Fruit fly (Drosophila melanogaster) whole organism, embryonic: ENCODE results near the gene CG6006.

Experiments
- B-H2 ChIP-seq: fragments of 200-800 bp; sonication (Bioruptor generic); optimal IDR thresholded peaks from 2 replicates; lab custom pipeline; 2018; ENCODE audit warnings: missing biosample characterization, mild to moderate bottlenecking, missing genetic modification characterization
- C15 ChIP-seq: fragments of 200-800 bp; sonication (Bioruptor generic); IDR thresholded peaks from 3 replicates; pipeline ENCODE4 v1.3.6; 2022; ENCODE audit warnings: missing biosample characterization, missing genetic modification characterization
- CG11247 ChIP-seq: fragments of 200-800 bp; sonication (Bioruptor generic); IDR thresholded peaks from 2 replicates; pipeline ENCODE4 v1.3.6; 2022; ENCODE audit warnings: missing biosample characterization, missing genetic modification characterization
- CG11398 ChIP-seq: fragments of 200-800 bp; sonication (Bioruptor generic); optimal IDR thresholded peaks from 2 replicates; lab custom pipeline; 2016; ENCODE audit warnings: missing biosample characterization, missing genetic modification characterization
- CG12942 ChIP-seq: fragments of 200-800 bp; sonication (Bioruptor generic); optimal IDR thresholded peaks from 3 replicates; lab custom pipeline; 2016; ENCODE audit warnings: missing biosample characterization, missing genetic modification characterization
- CG13296 ChIP-seq: fragments of 200-800 bp; sonication (Bioruptor generic); optimal IDR thresholded peaks from 3 replicates; lab custom pipeline; 2018; ENCODE audit warnings: missing biosample characterization, mild to moderate bottlenecking, missing genetic modification characterization
- CG13624 ChIP-seq: fragments of 200-800 bp; sonication (Bioruptor generic); optimal IDR thresholded peaks from 2 replicates; lab custom pipeline; 2016; ENCODE audit warnings: missing biosample characterization, missing genetic modification characterization
- CG1529 ChIP-seq: fragments of 200-800 bp; sonication (Bioruptor generic); optimal IDR thresholded peaks from 3 replicates; lab custom pipeline; 2018; ENCODE audit warnings: missing biosample characterization, missing genetic modification characterization
- CG17912 ChIP-seq: fragments of 200-800 bp; sonication (Bioruptor generic); optimal IDR thresholded peaks from 2 replicates; lab custom pipeline; 2018; ENCODE audit warnings: missing biosample characterization, mild to moderate bottlenecking, missing genetic modification characterization
- CG18599 ChIP-seq: fragments of 200-800 bp; sonication (Bioruptor generic); optimal IDR thresholded peaks from 3 replicates; lab custom pipeline; 2017; ENCODE audit warnings: missing biosample characterization, missing genetic modification characterization, mild to moderate bottlenecking, moderate library complexity, missing genetic modification reagents
- CG31365 ChIP-seq: fragments of 200-800 bp; sonication (Bioruptor generic); optimal IDR thresholded peaks from 2 replicates; lab custom pipeline; 2018; ENCODE audit warnings: missing biosample characterization, mild to moderate bottlenecking, missing genetic modification characterization
- CG33557 ChIP-seq: fragments of 200-800 bp; sonication (Bioruptor generic); optimal IDR thresholded peaks from 2 replicates; lab custom pipeline; 2019; ENCODE audit warnings: missing biosample characterization, mild to moderate bottlenecking, missing genetic modification characterization, moderate library complexity
- CG6791 ChIP-seq: fragments of 200-800 bp; sonication (Bioruptor generic); IDR thresholded peaks from 3 replicates; pipeline ENCODE4 v1.3.6; 2022; ENCODE audit warnings: missing biosample characterization, missing genetic modification characterization; ENCODE audit not compliant: partially characterized antibody
- D ChIP-seq, 2 experiments: fragments of 200-800 bp in 1 of 2; fragments of >200 bp in 1 of 2; sonication (Bioruptor generic) in 1 of 2; optimal IDR thresholded peaks; 2 replicates in 1 of 2; 3 replicates in 1 of 2; lab custom pipeline; 2017; ENCODE audit warnings: mild to moderate bottlenecking in 1 of 2, missing biosample characterization in 1 of 2, missing genetic modification characterization in 1 of 2, missing genetic modification reagents in 1 of 2
- Doc3 ChIP-seq: fragments of 200-800 bp; sonication (Bioruptor generic); IDR thresholded peaks from 3 replicates; pipeline ENCODE4 v1.3.6; 2022; ENCODE audit warnings: missing biosample characterization, missing genetic modification characterization; ENCODE audit not compliant: partially characterized antibody
- Dref ChIP-seq: fragments of 200-800 bp; sonication (Bioruptor generic); IDR thresholded peaks from 2 replicates; pipeline ENCODE4 v1.3.6; 2022; ENCODE audit warnings: missing biosample characterization, missing genetic modification characterization
- Drgx ChIP-seq: fragments of 200-800 bp; sonication (Bioruptor generic); IDR thresholded peaks from 2 replicates; pipeline ENCODE4 v1.3.6; 2022; ENCODE audit warnings: missing biosample characterization, missing genetic modification characterization
- E2f1 ChIP-seq: fragments of 200-800 bp; sonication (Bioruptor generic); IDR thresholded peaks from 2 replicates; pipeline ENCODE4 v1.3.6; 2022; ENCODE audit warnings: missing biosample characterization, missing genetic modification characterization
- Fer2 ChIP-seq: fragments of 200-800 bp; sonication (Bioruptor generic); optimal IDR thresholded peaks from 2 replicates; lab custom pipeline; 2018; ENCODE audit warnings: missing biosample characterization, mild to moderate bottlenecking, missing genetic modification characterization, moderate library complexity
- HLH3B ChIP-seq: fragments of 200-800 bp; sonication (Bioruptor generic); IDR thresholded peaks from 2 replicates; pipeline ENCODE4 v1.3.6; 2022; ENCODE audit warnings: missing biosample characterization, missing genetic modification characterization
- Hand ChIP-seq: fragments of 200-800 bp; sonication (Bioruptor generic); optimal IDR thresholded peaks from 2 replicates; lab custom pipeline; 2017; ENCODE audit warnings: mild to moderate bottlenecking, missing biosample characterization, missing genetic modification reagents, missing genetic modification characterization
- Hr78 ChIP-seq, 2 experiments: fragments of 200-800 bp in 1 of 2; fragments of >200 bp in 1 of 2; sonication (Bioruptor generic) in 1 of 2; optimal IDR thresholded peaks; 2 replicates each; lab custom pipeline; 2017 to 2019; ENCODE audit warnings: missing biosample characterization in 2 of 2, missing genetic modification characterization in 2 of 2, mild to moderate bottlenecking in 1 of 2, moderate library complexity in 1 of 2
- Mrtf ChIP-seq: fragments of 200-800 bp; sonication (Bioruptor generic); IDR thresholded peaks from 3 replicates; pipeline ENCODE4 v1.3.6; 2022; ENCODE audit warnings: missing biosample characterization, missing genetic modification characterization
- NFAT ChIP-seq: fragments of 200-800 bp; sonication (Bioruptor generic); IDR thresholded peaks from 2 replicates; pipeline ENCODE4 v1.3.6; 2022; ENCODE audit warnings: missing biosample characterization, missing genetic modification characterization
- Pdp1 ChIP-seq, 2 experiments: fragments of 200-800 bp; sonication (Bioruptor generic); optimal IDR thresholded peaks; 3 replicates each; lab custom pipeline; 2016; ENCODE audit warnings: missing biosample characterization in 2 of 2, missing genetic modification characterization in 2 of 2, mild to moderate bottlenecking in 1 of 2, moderate library complexity in 1 of 2
- Poxn ChIP-seq: fragments of 200-800 bp; sonication (Bioruptor generic); IDR thresholded peaks from 2 replicates; pipeline ENCODE4 v1.3.6; 2022; ENCODE audit warnings: missing biosample characterization, missing genetic modification characterization
- Six4 ChIP-seq: fragments of 200-800 bp; sonication (Bioruptor generic); optimal IDR thresholded peaks from 2 replicates; lab custom pipeline; 2016; ENCODE audit warnings: missing biosample characterization, missing genetic modification characterization
- abd-A ChIP-seq: fragments of 200-800 bp; sonication (Bioruptor generic); optimal IDR thresholded peaks from 3 replicates; lab custom pipeline; 2019; ENCODE audit warnings: missing biosample characterization, mild to moderate bottlenecking, missing genetic modification characterization, moderate library complexity
- amos ChIP-seq: fragments of 200-800 bp; sonication (Bioruptor generic); IDR thresholded peaks from 2 replicates; pipeline ENCODE4 v1.3.6; 2022; ENCODE audit warnings: missing biosample characterization, missing genetic modification characterization; ENCODE audit not compliant: partially characterized antibody
- aop ChIP-seq: fragments of 200-800 bp; sonication (Bioruptor generic); IDR thresholded peaks from 2 replicates; pipeline ENCODE4 v1.3.6; 2022; ENCODE audit warnings: missing biosample characterization, missing genetic modification characterization
- ase ChIP-seq: fragments of 200-800 bp; sonication (Bioruptor generic); IDR thresholded peaks from 3 replicates; pipeline ENCODE4 v1.3.6; 2022; ENCODE audit warnings: missing biosample characterization, missing genetic modification characterization
- btn ChIP-seq: fragments of 200-800 bp; sonication (Bioruptor generic); optimal IDR thresholded peaks from 2 replicates; lab custom pipeline; 2016; ENCODE audit warnings: missing biosample characterization, missing genetic modification characterization
- chinmo ChIP-seq: fragments of 200-800 bp; sonication (Bioruptor generic); IDR thresholded peaks from 4 replicates; pipeline ENCODE4 v1.3.6; 2022; ENCODE audit warnings: missing biosample characterization, missing genetic modification characterization; ENCODE audit not compliant: partially characterized antibody
- crol ChIP-seq: fragments of 200-800 bp; sonication (Bioruptor generic); IDR thresholded peaks from 2 replicates; pipeline ENCODE4 v1.3.6; 2022; ENCODE audit warnings: missing biosample characterization, missing genetic modification characterization
- dysf ChIP-seq: fragments of 200-800 bp; sonication (Bioruptor generic); IDR thresholded peaks from 3 replicates; pipeline ENCODE4 v1.3.6; 2022; ENCODE audit warnings: missing biosample characterization, missing genetic modification characterization
- gcm2 ChIP-seq: fragments of 200-800 bp; sonication (Bioruptor generic); optimal IDR thresholded peaks from 2 replicates; lab custom pipeline; 2016; ENCODE audit warnings: missing biosample characterization, missing genetic modification characterization
- grau ChIP-seq: fragments of 200-800 bp; optimal IDR thresholded peaks from 3 replicates; lab custom pipeline; 2019; ENCODE audit warnings: missing biosample characterization, mild to moderate bottlenecking, missing genetic modification characterization, moderate library complexity
- grn ChIP-seq: fragments of 200-800 bp; sonication (Bioruptor generic); optimal IDR thresholded peaks from 3 replicates; lab custom pipeline; 2017; ENCODE audit warnings: missing biosample characterization, missing genetic modification characterization
- gro ChIP-seq: fragments of 200-800 bp; sonication (Bioruptor generic); optimal IDR thresholded peaks from 2 replicates; lab custom pipeline; 2016; ENCODE audit warnings: missing biosample characterization, missing genetic modification characterization
- maf-S ChIP-seq: fragments of 200-800 bp; sonication (Bioruptor generic); optimal IDR thresholded peaks from 2 replicates; lab custom pipeline; 2016; ENCODE audit warnings: missing biosample characterization, missing genetic modification characterization
- oc ChIP-seq: fragments of 200-800 bp; sonication (Bioruptor generic); optimal IDR thresholded peaks from 2 replicates; lab custom pipeline; 2018; ENCODE audit warnings: missing biosample characterization, mild to moderate bottlenecking, missing genetic modification characterization, moderate library complexity
- peb ChIP-seq: fragments of 200-800 bp; sonication (Bioruptor generic); IDR thresholded peaks from 2 replicates; pipeline ENCODE4 v1.3.6; 2022; ENCODE audit warnings: missing biosample characterization, missing genetic modification characterization
- pum ChIP-seq: fragments of 200-800 bp; sonication (Bioruptor generic); optimal IDR thresholded peaks from 2 replicates; lab custom pipeline; 2016; ENCODE audit warnings: missing biosample characterization, missing genetic modification characterization
- run ChIP-seq: fragments of 200-800 bp; sonication (Bioruptor generic); optimal IDR thresholded peaks from 3 replicates; lab custom pipeline; 2018; ENCODE audit warnings: missing biosample characterization, mild to moderate bottlenecking, missing genetic modification characterization
- schlank ChIP-seq: fragments of 200-800 bp; sonication (Bioruptor generic); optimal IDR thresholded peaks from 2 replicates; lab custom pipeline; 2018; ENCODE audit warnings: missing biosample characterization, mild to moderate bottlenecking, missing genetic modification characterization
- seq ChIP-seq: fragments of 200-800 bp; sonication (Bioruptor generic); IDR thresholded peaks from 2 replicates; pipeline ENCODE4 v1.3.6; 2022; ENCODE audit warnings: missing biosample characterization, missing genetic modification characterization
- slbo ChIP-seq: fragments of 200-800 bp; sonication (Bioruptor generic); IDR thresholded peaks from 2 replicates; pipeline ENCODE4 v1.3.6; 2022; ENCODE audit warnings: missing biosample characterization, missing genetic modification characterization
- so ChIP-seq: fragments of 200-800 bp; sonication (Bioruptor generic); IDR thresholded peaks from 3 replicates; pipeline ENCODE4 v1.3.6; 2022; ENCODE audit warnings: missing biosample characterization, missing genetic modification characterization
- zfh1 ChIP-seq: fragments of 200-800 bp; sonication (Bioruptor generic); IDR thresholded peaks from 3 replicates; pipeline ENCODE4 v1.3.6; 2022; ENCODE audit warnings: missing biosample characterization, missing genetic modification characterization
- zfh2 ChIP-seq: fragments of 200-800 bp; sonication (Bioruptor generic); optimal IDR thresholded peaks from 2 replicates; lab custom pipeline; 2016; ENCODE audit warnings: missing biosample characterization, missing genetic modification characterization

The CG6006 gene

DNA sequence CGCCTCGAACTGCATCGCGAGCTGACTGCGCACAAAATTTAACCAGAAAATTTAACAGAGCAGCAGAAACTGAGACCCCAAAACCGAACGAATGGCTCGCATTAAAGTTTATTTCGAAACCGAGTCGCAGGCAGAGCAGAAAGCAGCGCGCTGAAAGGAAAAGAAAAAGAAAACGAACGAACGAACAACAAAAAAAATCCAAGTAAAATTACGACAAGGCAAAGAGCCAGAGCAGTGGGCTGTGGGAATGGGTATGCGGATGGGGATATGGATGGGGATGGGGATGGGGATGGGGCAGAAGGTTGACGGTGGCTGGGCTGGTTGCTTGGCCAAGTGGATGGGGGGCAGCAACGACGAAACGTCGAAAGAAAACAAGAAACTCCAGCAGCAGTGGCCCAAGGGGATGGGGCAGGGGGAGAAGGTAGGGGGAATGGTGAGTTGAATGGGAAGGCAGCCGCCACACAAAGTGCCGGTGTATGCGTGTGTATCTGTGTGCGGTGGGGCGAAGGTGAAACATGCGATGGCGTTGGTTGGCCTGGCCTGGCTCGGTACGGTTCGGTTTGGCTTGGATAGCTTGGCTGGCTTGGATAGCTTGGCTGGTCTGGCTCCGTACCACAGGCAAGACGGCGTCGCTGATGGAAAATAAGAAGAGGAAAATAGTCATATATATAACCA is 53.5 kb downstream of the CG6006 start:
- TF ChIP-seq CG1529 = no peak
- no peak for TF ChIP-seq pum (GFP tag; lab: Kevin White, UChicago)
- peak; percentile 69 for TF ChIP-seq B-H2 (GFP tag; lab: Kevin White, UChicago)
- TF ChIP-seq HLH3B (GFP tag; lab: Robert Waterston, UW) = no peak
- no peak for TF ChIP-seq btn (GFP tag; lab: Kevin White, UChicago)
- peak; percentile 12; the same call in 1 of the 3 replicates for TF ChIP-seq dysf
- no peak for TF ChIP-seq CG33557
- no peak for TF ChIP-seq slbo (GFP tag; lab: Robert Waterston, UW)
- TF ChIP-seq Six4 (GFP tag; lab: Kevin White, UChicago) = no peak
- no peak for TF ChIP-seq grn (GFP tag; lab: Kevin White, UChicago)
- TF ChIP-seq Hr78 (GFP tag; optimal IDR thresholded peaks at IDR 0.05; lab: Kevin White, UChicago) = peak in 1 of 2 experiments; percentile 95
- TF ChIP-seq Fer2 (tag; lab: Kevin White, UChicago) = no peak
- no peak; the same call in 1 of the 2 replicates for TF ChIP-seq amos (GFP tag; lab: Robert Waterston, UW)
- TF ChIP-seq CG31365 (tag; lab: Kevin White, UChicago) = no peak
- TF ChIP-seq oc (tag; lab: Kevin White, UChicago) = no peak
- TF ChIP-seq aop = peak; percentile 46
- no peak for TF ChIP-seq CG11247 (GFP tag; lab: Robert Waterston, UW)
- peak; percentile 97 for TF ChIP-seq abd-A (tag; lab: Kevin White, UChicago)
- TF ChIP-seq peb (GFP tag; lab: Robert Waterston, UW) = no peak
- TF ChIP-seq Drgx (GFP tag; lab: Robert Waterston, UW) = peak; percentile 90
- no peak for TF ChIP-seq NFAT
- no peak for TF ChIP-seq gro (GFP tag; lab: Kevin White, UChicago)
- no peak for TF ChIP-seq CG12942 (GFP tag; lab: Kevin White, UChicago)
- TF ChIP-seq CG18599 = peak; percentile 58
- TF ChIP-seq Poxn (GFP tag; lab: Robert Waterston, UW) = 0 out of 2 replicates have a peak, but pooled peaks have one; percentile 11
- TF ChIP-seq grau = peak; percentile 27
- TF ChIP-seq E2f1 = no peak
- no peak for TF ChIP-seq Pdp1 (GFP tag; optimal IDR thresholded peaks at IDR 0.05; lab: Kevin White, UChicago)
- no peak for TF ChIP-seq CG13624 (GFP tag; lab: Kevin White, UChicago)
- peak; percentile 32 for TF ChIP-seq CG13296
- peak; percentile 92 for TF ChIP-seq chinmo (GFP tag; lab: Robert Waterston, UW)
- peak; percentile 99 for TF ChIP-seq crol
- TF ChIP-seq seq (GFP tag; lab: Robert Waterston, UW) = no peak
- TF ChIP-seq schlank (tag; lab: Kevin White, UChicago) = peak; percentile 1
- TF ChIP-seq Hand (GFP tag; lab: Kevin White, UChicago) = no peak
- no peak for TF ChIP-seq D (optimal IDR thresholded peaks at IDR 0.05; lab: Kevin White, UChicago)
- no peak for TF ChIP-seq D (GFP tag; optimal IDR thresholded peaks at IDR 0.05; lab: Kevin White, UChicago)
- no peak for TF ChIP-seq zfh2
- 0 out of 3 replicates have a peak, but pooled peaks have one; percentile 8 for TF ChIP-seq Mrtf
- no peak for TF ChIP-seq gcm2 (GFP tag; lab: Kevin White, UChicago)
- no peak for TF ChIP-seq CG11398 (GFP tag; lab: Kevin White, UChicago)
- no peak for TF ChIP-seq maf-S
- no peak for TF ChIP-seq CG6791 (GFP tag; lab: Robert Waterston, UW)
- TF ChIP-seq Dref (GFP tag; lab: Robert Waterston, UW) = no peak; the same call in 1 of the 2 replicates
- TF ChIP-seq run (tag; lab: Kevin White, UChicago) = no peak
- TF ChIP-seq ase (GFP tag; lab: Robert Waterston, UW) = peak; percentile 49; the same call in 1 of the 3 replicates
- TF ChIP-seq C15 = no peak
- TF ChIP-seq zfh1 (GFP tag; lab: Robert Waterston, UW) = no peak
- no peak for TF ChIP-seq so (GFP tag; lab: Robert Waterston, UW)
- no peak for TF ChIP-seq CG17912 (GFP tag; lab: Kevin White, UChicago)
- no peak for TF ChIP-seq Doc3 (GFP tag; lab: Robert Waterston, UW)
